Fruit fly (Drosophila melanogaster): ENCODE results near the gene CG43740.

Gene CG43740

DNA sequence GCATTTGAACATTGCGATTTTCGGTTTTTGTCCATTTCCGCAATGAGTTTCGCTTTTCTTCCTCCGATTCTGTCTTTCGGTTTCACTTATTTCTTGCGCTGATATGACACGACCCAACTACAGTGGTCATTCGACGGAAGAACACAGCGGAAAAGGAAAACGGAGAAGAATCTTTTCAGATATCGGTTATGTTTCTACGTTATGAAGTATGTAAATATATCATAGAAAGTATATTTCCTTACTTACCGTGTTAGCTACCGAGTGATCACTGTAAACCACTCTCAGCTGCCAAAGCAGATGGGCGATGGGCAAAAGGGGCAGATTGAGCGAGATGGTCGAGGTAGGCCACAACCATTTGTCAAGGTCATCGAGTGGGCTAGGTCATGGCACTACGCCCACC is 54.2 kb downstream of the CG43740 start (continued):
- TF ChIP-seq PHDP (tag; optimal IDR thresholded peaks at IDR 0.05) (peak; percentile 53), Hmr (GFP tag; optimal IDR thresholded peaks at IDR 0.05) (peak; percentile 32), CG7745 (tag; optimal IDR thresholded peaks at IDR 0.05) (no peak), dmrt99B (tag; optimal IDR thresholded peaks at IDR 0.05) (peak; percentile 48), CG3847 (GFP tag; IDR thresholded peaks at IDR 0.05) (peak; percentile 19; the same call in 1 of the 2 replicates), CG6689 (GFP tag; IDR thresholded peaks at IDR 0.05) (0 out of 2 replicates have a peak, but pooled peaks have one; percentile 23), CG12769 (tag; optimal IDR thresholded peaks at IDR 0.05) (peak; percentile 76), CG11504 (tag; optimal IDR thresholded peaks at IDR 0.05) (peak; percentile 49), CG33213 (GFP tag; optimal IDR thresholded peaks at IDR 0.05) (no peak), ATbp (GFP tag; optimal IDR thresholded peaks at IDR 0.05) (no peak), pho (GFP tag; optimal IDR thresholded peaks at IDR 0.05) (peak; percentile 34), CG4328 (GFP tag; optimal IDR thresholded peaks at IDR 0.05) (no peak), Meics (GFP tag; optimal IDR thresholded peaks at IDR 0.05) (peak; percentile 59), Optix (GFP tag; IDR thresholded peaks at IDR 0.05) (peak; percentile 46; the same call in 1 of the 3 replicates), CG12659 (GFP tag; optimal IDR thresholded peaks at IDR 0.05) (peak; percentile 29), sisA (GFP tag; IDR thresholded peaks at IDR 0.05) (peak; percentile 55), ind (GFP tag; optimal IDR thresholded peaks at IDR 0.05) (peak; percentile 62), Myb (GFP tag; optimal IDR thresholded peaks at IDR 0.05) (peak; percentile 14), HLH3B (GFP tag; IDR thresholded peaks at IDR 0.05) (peak; percentile 48), CG31224 (GFP tag; IDR thresholded peaks at IDR 0.05) (0 out of 2 replicates have a peak, but pooled peaks have one; percentile 25), Hand (GFP tag; optimal IDR thresholded peaks at IDR 0.05) (no peak), jumu (GFP tag; optimal IDR thresholded peaks at IDR 0.05) (peak; percentile 2), H15 (GFP tag; IDR thresholded peaks at IDR 0.05) (no peak), CG5953 (GFP tag; IDR thresholded peaks at IDR 0.05) (0 out of 2 replicates have a peak, but pooled peaks have one; percentile 36), CG3065 (GFP tag; optimal IDR thresholded peaks at IDR 0.05) (no peak), CG11247 (GFP tag; IDR thresholded peaks at IDR 0.05) (peak; percentile 62), MBD-R2 (GFP tag; IDR thresholded peaks at IDR 0.05) (peak; percentile 35; the same call in 1 of the 2 replicates), CG8944 (GFP tag; optimal IDR thresholded peaks at IDR 0.05) (peak; percentile 21), tio (GFP tag; optimal IDR thresholded peaks at IDR 0.05) (peak; percentile 7), chm (GFP tag; IDR thresholded peaks at IDR 0.05) (0 out of 2 replicates have a peak, but pooled peaks have one; percentile 11), lilli (GFP tag; optimal IDR thresholded peaks at IDR 0.05) (peak; percentile 64), wdn (GFP tag; IDR thresholded peaks at IDR 0.05) (peak; percentile 55; the same call in 1 of the 2 replicates), CG10209 (GFP tag; optimal IDR thresholded peaks at IDR 0.05) (peak; percentile 6), CG15696 (tag; optimal IDR thresholded peaks at IDR 0.05) (no peak), her (GFP tag; optimal IDR thresholded peaks at IDR 0.05) (peak; percentile 8), CG13624 (GFP tag; optimal IDR thresholded peaks at IDR 0.05) (peak; percentile 16), chinmo (GFP tag; IDR thresholded peaks at IDR 0.05; ENCODE audit: partially characterized antibody) (no peak), Dek (tag; optimal IDR thresholded peaks at IDR 0.05) (peak; percentile 8), sens (GFP tag) (peak; percentile 70), zen (tag; optimal IDR thresholded peaks at IDR 0.05) (no peak), CG34422 (GFP tag; IDR thresholded peaks at IDR 0.05) (0 out of 3 replicates have a peak, but pooled peaks have one; percentile 31), CG17361 (GFP tag; IDR thresholded peaks at IDR 0.05) (0 out of 3 replicates have a peak, but pooled peaks have one; percentile 9), bcd (GFP tag; optimal IDR thresholded peaks at IDR 0.05) (peak; percentile 18), CG15073 (GFP tag; optimal IDR thresholded peaks at IDR 0.05) (no peak), nmo (GFP tag; optimal IDR thresholded peaks at IDR 0.05) (peak; percentile 23), Jarid2 (GFP tag; optimal IDR thresholded peaks at IDR 0.05) (no peak), CG8290 (GFP tag; optimal IDR thresholded peaks at IDR 0.05) (no peak), CG8290 (tag; optimal IDR thresholded peaks at IDR 0.05) (peak in 1 of 2 experiments; percentile 90), pb (GFP tag; optimal IDR thresholded peaks at IDR 0.05) (no peak), HmgZ (tag; optimal IDR thresholded peaks at IDR 0.05) (peak; percentile 5), z (GFP tag; IDR thresholded peaks at IDR 0.05) (no peak)

Data from whole organism, embryonic.